Worm (Caenorhabditis elegans) whole organism, midembryonic: ENCODE data around the gene C04H5.7.
A peak's percentile ranks its signal among the peaks of the same experiment; 100 is the strongest.

Source experiments
- T22C8.4 ChIP-seq: fragments of 200-800 bp; sonication (Bioruptor generic); IDR thresholded peaks from 2 replicates; pipeline ENCODE4 v1.3.6; 2022; ENCODE audit warnings: missing genetic modification characterization, missing compliant biosample characterization
- cog-1 ChIP-seq: sonication (generic microtip); optimal IDR thresholded peaks from 2 replicates; lab custom pipeline; 2016; ENCODE audit warnings: missing genetic modification characterization, missing compliant biosample characterization
- flt-1 ChIP-seq: fragments of 200-800 bp; sonication (Bioruptor generic); IDR thresholded peaks from 2 replicates; pipeline ENCODE4 v1.3.6; 2022; ENCODE audit warnings: missing genetic modification characterization, missing compliant biosample characterization
- klf-2 ChIP-seq: fragments of 200-800 bp; sonication (Bioruptor generic); conservative IDR thresholded peaks from 2 replicates; pipeline ENCODE4 v1.3.6; 2022; ENCODE audit warnings: missing genetic modification reagents, missing genetic modification characterization, missing compliant biosample characterization
- med-1 ChIP-seq: sonication (generic microtip); optimal IDR thresholded peaks from 2 replicates; lab custom pipeline; 2017; ENCODE audit warnings: missing genetic modification characterization, mild to moderate bottlenecking, missing compliant biosample characterization, antibody characterized with exemption, missing genetic modification reagents; ENCODE audit not compliant: insufficient read depth
- ref-1 ChIP-seq: fragments of 200-800 bp; sonication (Bioruptor generic); conservative IDR thresholded peaks from 2 replicates; pipeline ENCODE4 v1.3.6; 2022; ENCODE audit warnings: missing genetic modification reagents, missing genetic modification characterization, missing compliant biosample characterization
- tab-1 ChIP-seq: fragments of 200-800 bp; sonication (Bioruptor generic); IDR thresholded peaks from 2 replicates; pipeline ENCODE4 v1.3.6; 2022; ENCODE audit warnings: missing genetic modification characterization, missing compliant biosample characterization
- ztf-23 ChIP-seq: fragments of 200-800 bp; sonication (Bioruptor generic); IDR thresholded peaks from 2 replicates; pipeline ENCODE4 v1.3.6; 2022; ENCODE audit warnings: missing genetic modification reagents, missing genetic modification characterization, missing compliant biosample characterization
- ztf-29 ChIP-seq: fragments of 200-800 bp; sonication (Bioruptor generic); IDR thresholded peaks from 2 replicates; pipeline ENCODE4 v1.3.6; 2022; ENCODE audit warnings: missing genetic modification reagents, missing genetic modification characterization, missing compliant biosample characterization

C04H5.7 gene

ce11 chrII:14555019-14555418 is 17.3 kb downstream of the C04H5.7 start:
- no peak for TF ChIP-seq med-1 (GFP tag; lab: Kevin White, UChicago)
- no peak for TF ChIP-seq ztf-29
- no peak for TF ChIP-seq ztf-23 (GFP tag; lab: Robert Waterston, UW)
- TF ChIP-seq tab-1 (GFP tag; lab: Robert Waterston, UW), result no peak
- no peak for TF ChIP-seq T22C8.4 (GFP tag; lab: Robert Waterston, UW)
- TF ChIP-seq flt-1 (GFP tag; lab: Robert Waterston, UW), result no peak
- TF ChIP-seq cog-1, result no peak
- no peak for TF ChIP-seq ref-1 (GFP tag; lab: Robert Waterston, UW)

ce11 chrII:14561549-14562115 is 23.9 kb downstream of the C04H5.7 start, which contains the start of gene mog-4:
Gene mog-4 (minus strand): TSS chrII:14561599.
- peak; percentile 91 for TF ChIP-seq flt-1 (GFP tag; lab: Robert Waterston, UW)
- peak; percentile 61 for TF ChIP-seq cog-1
- peak; percentile 74 for TF ChIP-seq ztf-29
- peak; percentile 79 for TF ChIP-seq klf-2
- TF ChIP-seq ztf-23 (GFP tag; lab: Robert Waterston, UW), result peak; percentile 92

DNA sequence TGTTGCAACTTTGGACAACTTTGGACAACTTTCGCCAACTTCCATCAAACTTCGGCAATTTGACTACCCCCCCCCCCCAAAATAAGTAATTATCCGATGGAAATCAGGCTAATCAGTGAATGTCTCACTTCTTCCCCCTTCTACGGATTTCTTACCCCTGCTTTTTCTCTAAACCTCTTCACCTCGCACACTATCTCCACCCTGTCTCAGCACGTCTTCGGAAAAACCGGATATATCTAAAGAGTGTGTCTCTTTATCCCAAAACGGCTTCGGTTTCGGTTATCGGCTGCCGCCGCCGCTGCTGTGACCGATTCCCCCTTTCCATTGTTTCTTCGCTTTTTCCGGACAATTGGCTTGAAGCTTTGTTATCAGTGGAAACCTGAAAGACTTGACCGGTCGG is 30.1 kb downstream of the C04H5.7 start:
- no peak for TF ChIP-seq ref-1 (GFP tag; lab: Robert Waterston, UW)
- TF ChIP-seq med-1 (GFP tag; lab: Kevin White, UChicago), result no peak
- TF ChIP-seq ztf-23 (GFP tag; lab: Robert Waterston, UW), result 0 out of 2 replicates have a peak, but pooled peaks have one; percentile 41
- TF ChIP-seq ztf-29, result no peak

DNA sequence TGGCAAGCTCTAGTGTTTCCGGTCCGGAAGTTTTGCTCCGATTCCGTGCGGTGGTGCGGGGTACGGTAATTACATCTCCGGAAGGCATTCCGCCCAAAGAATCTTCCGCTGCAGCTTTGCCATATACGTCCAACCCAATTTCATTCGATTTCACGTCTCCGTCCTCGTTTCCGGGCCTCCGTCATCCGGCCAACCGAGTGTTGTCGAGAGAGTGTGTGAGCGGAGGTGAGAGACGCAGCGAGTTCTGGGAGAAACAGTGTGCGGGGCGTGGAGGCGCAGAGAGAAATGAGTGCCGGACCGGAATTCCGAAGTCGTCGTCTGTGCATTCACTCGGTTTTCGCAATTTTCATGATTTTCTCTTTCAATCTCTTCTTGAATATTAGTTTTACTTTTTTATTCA is 31.6 kb downstream of the C04H5.7 start:
- TF ChIP-seq ztf-29, result no peak
- no peak for TF ChIP-seq cog-1
- TF ChIP-seq tab-1 (GFP tag; lab: Robert Waterston, UW), result no peak
- TF ChIP-seq T22C8.4 (GFP tag; lab: Robert Waterston, UW), result no peak
- no peak for TF ChIP-seq flt-1 (GFP tag; lab: Robert Waterston, UW)
- TF ChIP-seq ref-1 (GFP tag; lab: Robert Waterston, UW), result no peak
- no peak for TF ChIP-seq ztf-23 (GFP tag; lab: Robert Waterston, UW)
- no peak for TF ChIP-seq klf-2
- no peak for TF ChIP-seq med-1 (GFP tag; lab: Kevin White, UChicago)

- TF ChIP-seq ref-1 (GFP tag; lab: Robert Waterston, UW) (no peak), flt-1 (GFP tag; lab: Robert Waterston, UW) (no peak), T22C8.4 (GFP tag; lab: Robert Waterston, UW) (no peak), ztf-23 (GFP tag; lab: Robert Waterston, UW) (no peak), klf-2 (no peak), cog-1 (no peak), ztf-29 (no peak)
Observed at ce11 chrII:14570541-14571160, 32.9 kb downstream of the C04H5.7 start.

ce11 chrII:14573315-14573714 is 35.6 kb downstream of the C04H5.7 start, which contains the start of gene madf-5:
Gene madf-5 (plus strand): TSS chrII:14573615.
- TF ChIP-seq T22C8.4 (GFP tag; lab: Robert Waterston, UW) (no peak), cog-1 (no peak), med-1 (GFP tag; lab: Kevin White, UChicago) (no peak), ztf-29 (no peak), ztf-23 (GFP tag; lab: Robert Waterston, UW) (no peak), ref-1 (GFP tag; lab: Robert Waterston, UW) (no peak), flt-1 (GFP tag; lab: Robert Waterston, UW) (no peak), klf-2 (no peak), tab-1 (GFP tag; lab: Robert Waterston, UW) (no peak)

ce11 chrII:14574790-14575189 is 37.0 kb downstream of the C04H5.7 start:
- TF ChIP-seq tab-1 (GFP tag; lab: Robert Waterston, UW) (no peak), ztf-23 (GFP tag; lab: Robert Waterston, UW) (no peak), ref-1 (GFP tag; lab: Robert Waterston, UW) (no peak), klf-2 (no peak), ztf-29 (no peak), cog-1 (no peak)

- TF ChIP-seq ztf-29 (no peak), flt-1 (GFP tag; lab: Robert Waterston, UW) (no peak), klf-2 (no peak), tab-1 (GFP tag; lab: Robert Waterston, UW) (no peak), ref-1 (GFP tag; lab: Robert Waterston, UW) (no peak), T22C8.4 (GFP tag; lab: Robert Waterston, UW) (no peak), ztf-23 (GFP tag; lab: Robert Waterston, UW) (no peak), cog-1 (no peak), med-1 (GFP tag; lab: Kevin White, UChicago) (no peak)
Observed at ce11 chrII:14576429-14576828, 38.7 kb downstream of the C04H5.7 start, which contains the start of gene C01G12.13. Gene C01G12.13 (plus strand): TSS chrII:14576729.

- TF ChIP-seq klf-2 (no peak), tab-1 (GFP tag; lab: Robert Waterston, UW) (no peak), ref-1 (GFP tag; lab: Robert Waterston, UW) (no peak), T22C8.4 (GFP tag; lab: Robert Waterston, UW) (no peak), cog-1 (no peak), ztf-23 (GFP tag; lab: Robert Waterston, UW) (no peak), ztf-29 (no peak), med-1 (GFP tag; lab: Kevin White, UChicago) (no peak)
Observed at ce11 chrII:14578013-14578412, 40.3 kb downstream of the C04H5.7 start, which contains the start of gene nspb-7. Gene nspb-7 (plus strand): TSS chrII:14578313.

DNA sequence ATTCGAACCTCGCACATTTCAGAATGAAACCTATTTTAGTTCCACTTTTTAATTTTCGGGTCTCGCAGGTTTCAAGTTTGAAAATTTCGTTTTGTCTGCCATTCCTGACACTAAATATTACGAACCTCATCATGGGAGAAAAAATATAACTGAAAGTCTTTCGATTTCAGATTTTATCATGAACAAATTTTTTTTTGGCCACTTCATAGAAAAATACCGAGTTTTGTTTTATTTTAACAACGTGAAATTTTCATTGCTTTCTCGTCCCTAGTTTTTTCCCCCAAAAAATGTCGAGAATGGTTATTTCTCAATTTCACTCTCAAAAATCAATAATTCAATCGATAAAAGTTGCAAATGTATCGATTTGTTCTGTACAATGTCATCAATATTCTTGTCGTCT is 41.0 kb downstream of the C04H5.7 start, which contains the start of gene C01G12.9:
TSS of gene C01G12.9 (plus strand) at position 301 of the 400 bp plus-strand sequence.
- no peak for TF ChIP-seq tab-1 (GFP tag; lab: Robert Waterston, UW)
- no peak for TF ChIP-seq ztf-23 (GFP tag; lab: Robert Waterston, UW)
- no peak for TF ChIP-seq klf-2
- no peak for TF ChIP-seq ztf-29
- no peak for TF ChIP-seq T22C8.4 (GFP tag; lab: Robert Waterston, UW)
- no peak for TF ChIP-seq flt-1 (GFP tag; lab: Robert Waterston, UW)
- no peak for TF ChIP-seq ref-1 (GFP tag; lab: Robert Waterston, UW)
- TF ChIP-seq cog-1, result no peak
- no peak for TF ChIP-seq med-1 (GFP tag; lab: Kevin White, UChicago)
